Fruit fly (Drosophila melanogaster) whole organism, embryonic: ENCODE measurements around the gene CG7304.

Experiments used
- Abd-B ChIP-seq: fragments of 200-800 bp; sonication (Bioruptor generic); optimal IDR thresholded peaks from 2 replicates; lab custom pipeline; 2018; ENCODE audit warnings: missing biosample characterization, mild to moderate bottlenecking, missing genetic modification characterization, moderate library complexity
- Adf1 ChIP-seq: fragments of 200-800 bp; sonication (Bioruptor generic); IDR thresholded peaks from 2 replicates; pipeline ENCODE4 v1.3.6; 2022; ENCODE audit warnings: missing biosample characterization, missing genetic modification characterization
- Blimp-1 ChIP-seq: fragments of 200-800 bp; sonication (Bioruptor generic); optimal IDR thresholded peaks from 3 replicates; lab custom pipeline; 2018; ENCODE audit warnings: missing biosample characterization, missing genetic modification characterization, mild to moderate bottlenecking, moderate library complexity, missing genetic modification reagents
- CG10147 ChIP-seq: fragments of 200-800 bp; sonication (Bioruptor generic); optimal IDR thresholded peaks from 2 replicates; lab custom pipeline; 2019; ENCODE audit warnings: missing biosample characterization, mild to moderate bottlenecking, missing genetic modification characterization, moderate library complexity
- CG11093 ChIP-seq: fragments of 200-800 bp; sonication (Bioruptor generic); IDR thresholded peaks from 3 replicates; pipeline ENCODE4 v1.3.6; 2022; ENCODE audit warnings: missing biosample characterization, missing genetic modification characterization
- CG11504 ChIP-seq: fragments of 200-800 bp; sonication (Bioruptor generic); optimal IDR thresholded peaks from 3 replicates; lab custom pipeline; 2019; ENCODE audit warnings: missing biosample characterization, mild to moderate bottlenecking, missing genetic modification characterization, moderate library complexity
- CG11560 ChIP-seq: fragments of 200-800 bp; sonication (Bioruptor generic); IDR thresholded peaks from 3 replicates; pipeline ENCODE4 v1.3.6; 2022; ENCODE audit warnings: missing biosample characterization, missing genetic modification characterization
- CG12104 ChIP-seq: fragments of 200-800 bp; sonication (Bioruptor generic); optimal IDR thresholded peaks from 3 replicates; lab custom pipeline; 2016; ENCODE audit warnings: missing biosample characterization, missing genetic modification characterization
- CG12219 ChIP-seq: fragments of 200-800 bp; sonication (Bioruptor generic); optimal IDR thresholded peaks from 3 replicates; lab custom pipeline; 2018; ENCODE audit warnings: missing biosample characterization, mild to moderate bottlenecking, missing genetic modification characterization
- CG13624 ChIP-seq: fragments of 200-800 bp; sonication (Bioruptor generic); optimal IDR thresholded peaks from 2 replicates; lab custom pipeline; 2016; ENCODE audit warnings: missing biosample characterization, missing genetic modification characterization
- CG14014 ChIP-seq: fragments of 200-800 bp; sonication (Bioruptor generic); IDR thresholded peaks from 2 replicates; pipeline ENCODE4 v1.3.6; 2022; ENCODE audit warnings: missing biosample characterization, missing genetic modification characterization
- CG14710 ChIP-seq: fragments of 200-800 bp; sonication (Bioruptor generic); optimal IDR thresholded peaks from 3 replicates; lab custom pipeline; 2019; ENCODE audit warnings: missing biosample characterization, mild to moderate bottlenecking, missing genetic modification characterization, moderate library complexity
- CG15696 ChIP-seq: fragments of 200-800 bp; sonication (Bioruptor generic); optimal IDR thresholded peaks from 2 replicates; lab custom pipeline; 2019; ENCODE audit warnings: missing biosample characterization, mild to moderate bottlenecking, missing genetic modification characterization, moderate library complexity
- CG1647 ChIP-seq: fragments of 200-800 bp; sonication (Bioruptor generic); optimal IDR thresholded peaks from 3 replicates; lab custom pipeline; 2016; ENCODE audit warnings: missing biosample characterization, missing genetic modification characterization
- CG16863 ChIP-seq: fragments of 200-800 bp; sonication (Bioruptor generic); optimal IDR thresholded peaks from 3 replicates; lab custom pipeline; 2016; ENCODE audit warnings: missing biosample characterization, missing genetic modification characterization
- CG1792 ChIP-seq: fragments of 200-800 bp; sonication (Bioruptor generic); optimal IDR thresholded peaks from 2 replicates; lab custom pipeline; 2016; ENCODE audit warnings: missing biosample characterization, missing genetic modification characterization
- CG1832 ChIP-seq: fragments of 200-800 bp; sonication (Bioruptor generic); optimal IDR thresholded peaks from 2 replicates; lab custom pipeline; 2017; ENCODE audit warnings: missing biosample characterization, mild to moderate bottlenecking, missing genetic modification characterization, inconsistent platforms
- CG18764 ChIP-seq: fragments of 200-800 bp; sonication (Bioruptor generic); optimal IDR thresholded peaks from 3 replicates; lab custom pipeline; 2016; ENCODE audit warnings: missing biosample characterization, missing genetic modification characterization
- CG2875 ChIP-seq: fragments of 200-800 bp; sonication (Bioruptor generic); optimal IDR thresholded peaks from 2 replicates; lab custom pipeline; 2017; ENCODE audit warnings: missing biosample characterization, mild to moderate bottlenecking, missing genetic modification characterization, missing genetic modification reagents
- CG33213 ChIP-seq: fragments of 200-800 bp; sonication (Bioruptor generic); optimal IDR thresholded peaks from 3 replicates; lab custom pipeline; 2016; ENCODE audit warnings: missing biosample characterization, missing genetic modification characterization
- CG4424 ChIP-seq: fragments of 200-800 bp; sonication (Bioruptor generic); optimal IDR thresholded peaks from 3 replicates; lab custom pipeline; 2016; ENCODE audit warnings: missing biosample characterization, missing genetic modification characterization
- CG6689 ChIP-seq: fragments of 200-800 bp; sonication (Bioruptor generic); IDR thresholded peaks from 2 replicates; pipeline ENCODE4 v1.3.6; 2022; ENCODE audit warnings: missing biosample characterization, missing genetic modification characterization
- CG6791 ChIP-seq: fragments of 200-800 bp; sonication (Bioruptor generic); IDR thresholded peaks from 3 replicates; pipeline ENCODE4 v1.3.6; 2022; ENCODE audit warnings: missing biosample characterization, missing genetic modification characterization; ENCODE audit not compliant: partially characterized antibody
- CG9609 ChIP-seq: fragments of 200-800 bp; sonication (Bioruptor generic); optimal IDR thresholded peaks from 3 replicates; lab custom pipeline; 2016; ENCODE audit warnings: missing biosample characterization, missing genetic modification characterization
- CrebB ChIP-seq: fragments of 200-800 bp; sonication (Bioruptor generic); optimal IDR thresholded peaks from 3 replicates; lab custom pipeline; 2018; ENCODE audit warnings: missing biosample characterization, mild to moderate bottlenecking, missing genetic modification characterization
- D ChIP-seq, 2 experiments: fragments of 200-800 bp in 1 of 2; fragments of >200 bp in 1 of 2; sonication (Bioruptor generic) in 1 of 2; optimal IDR thresholded peaks; 2 replicates in 1 of 2; 3 replicates in 1 of 2; lab custom pipeline; 2017; ENCODE audit warnings: mild to moderate bottlenecking in 1 of 2, missing biosample characterization in 1 of 2, missing genetic modification characterization in 1 of 2, missing genetic modification reagents in 1 of 2
- D19B ChIP-seq: fragments of 200-800 bp; sonication (Bioruptor generic); optimal IDR thresholded peaks from 2 replicates; lab custom pipeline; 2017; ENCODE audit warnings: missing biosample characterization, mild to moderate bottlenecking, missing genetic modification characterization
- Dfd ChIP-seq, 2 experiments: fragments of >200 bp; optimal IDR thresholded peaks; 2 replicates each; lab custom pipeline; 2017; ENCODE audit warnings: missing biosample characterization in 2 of 2, missing genetic modification characterization in 2 of 2
- Hr39 ChIP-seq: fragments of >200 bp; optimal IDR thresholded peaks from 2 replicates; lab custom pipeline; 2017
- Nf-YA ChIP-seq: fragments of 200-800 bp; sonication (Bioruptor generic); IDR thresholded peaks from 2 replicates; pipeline ENCODE4 v1.3.6; 2022; ENCODE audit warnings: missing biosample characterization, missing genetic modification characterization
- Poxn ChIP-seq: fragments of 200-800 bp; sonication (Bioruptor generic); IDR thresholded peaks from 2 replicates; pipeline ENCODE4 v1.3.6; 2022; ENCODE audit warnings: missing biosample characterization, missing genetic modification characterization
- Scr ChIP-seq: fragments of 200-800 bp; sonication (Bioruptor generic); IDR thresholded peaks from 2 replicates; pipeline ENCODE4 v1.3.6; 2022; ENCODE audit warnings: missing biosample characterization, missing genetic modification characterization; ENCODE audit not compliant: partially characterized antibody
- abd-A ChIP-seq: fragments of 200-800 bp; sonication (Bioruptor generic); optimal IDR thresholded peaks from 3 replicates; lab custom pipeline; 2019; ENCODE audit warnings: missing biosample characterization, mild to moderate bottlenecking, missing genetic modification characterization, moderate library complexity
- ap ChIP-seq: fragments of 200-800 bp; sonication (Bioruptor generic); IDR thresholded peaks from 2 replicates; pipeline ENCODE4 v1.3.6; 2022; ENCODE audit warnings: missing biosample characterization, missing genetic modification characterization
- az2 ChIP-seq: fragments of 200-800 bp; sonication (Bioruptor generic); optimal IDR thresholded peaks from 3 replicates; lab custom pipeline; 2016; ENCODE audit warnings: missing biosample characterization, missing genetic modification characterization
- bigmax ChIP-seq: fragments of 200-800 bp; sonication (Bioruptor generic); optimal IDR thresholded peaks from 2 replicates; lab custom pipeline; 2018; ENCODE audit warnings: missing biosample characterization, mild to moderate bottlenecking, missing genetic modification characterization
- cas ChIP-seq: fragments of 200-800 bp; sonication (Bioruptor generic); IDR thresholded peaks from 2 replicates; pipeline ENCODE4 v1.3.6; 2022; ENCODE audit warnings: missing biosample characterization, missing genetic modification characterization
- chn ChIP-seq: fragments of 200-800 bp; sonication (Bioruptor generic); optimal IDR thresholded peaks from 2 replicates; lab custom pipeline; 2016; ENCODE audit warnings: missing biosample characterization, missing genetic modification characterization
- crp ChIP-seq, 2 experiments: fragments of 200-800 bp; sonication (Bioruptor generic); optimal IDR thresholded peaks; 2 replicates in 1 of 2; 3 replicates in 1 of 2; lab custom pipeline; 2017; ENCODE audit warnings: missing biosample characterization in 2 of 2, missing genetic modification characterization in 2 of 2, mild to moderate bottlenecking in 1 of 2, moderate library complexity in 1 of 2
- danr ChIP-seq: fragments of 200-800 bp; sonication (Bioruptor generic); IDR thresholded peaks from 2 replicates; pipeline ENCODE4 v1.3.6; 2022; ENCODE audit warnings: missing biosample characterization, missing genetic modification characterization
- esg ChIP-seq: fragments of 200-800 bp; sonication (Bioruptor generic); conservative IDR thresholded peaks from 2 replicates; pipeline ENCODE4 v1.3.6; 2022; ENCODE audit warnings: missing biosample characterization, missing genetic modification characterization
- ewg ChIP-seq: fragments of 200-800 bp; sonication (Bioruptor generic); optimal IDR thresholded peaks from 3 replicates; lab custom pipeline; 2017; ENCODE audit warnings: mild to moderate bottlenecking, missing biosample characterization, missing genetic modification reagents, missing genetic modification characterization
- fru ChIP-seq: fragments of >200 bp; optimal IDR thresholded peaks from 2 replicates; lab custom pipeline; 2017
- ham ChIP-seq: fragments of 200-800 bp; sonication (Bioruptor generic); IDR thresholded peaks from 2 replicates; pipeline ENCODE4 v1.3.6; 2022; ENCODE audit warnings: missing biosample characterization, missing genetic modification characterization
- hth ChIP-seq: fragments of >200 bp; optimal IDR thresholded peaks from 2 replicates; lab custom pipeline; 2017; ENCODE audit warnings: inconsistent platforms
- lab ChIP-seq: fragments of 200-800 bp; sonication (Bioruptor generic); optimal IDR thresholded peaks from 3 replicates; lab custom pipeline; 2017; ENCODE audit warnings: missing biosample characterization, missing genetic modification characterization, mild to moderate bottlenecking, moderate library complexity, missing genetic modification reagents
- luna ChIP-seq: fragments of 200-800 bp; sonication (Bioruptor generic); optimal IDR thresholded peaks from 2 replicates; lab custom pipeline; 2016; ENCODE audit warnings: missing biosample characterization, missing genetic modification characterization
- salm ChIP-seq: fragments of 200-800 bp; sonication (Bioruptor generic); optimal IDR thresholded peaks from 2 replicates; lab custom pipeline; 2018; ENCODE audit warnings: missing biosample characterization, mild to moderate bottlenecking, missing genetic modification characterization
- scrt ChIP-seq: fragments of 200-800 bp; sonication (Bioruptor generic); optimal IDR thresholded peaks from 2 replicates; lab custom pipeline; 2018; ENCODE audit warnings: missing biosample characterization, mild to moderate bottlenecking, missing genetic modification characterization, moderate library complexity
- sqz ChIP-seq: fragments of 200-800 bp; sonication (Bioruptor generic); optimal IDR thresholded peaks from 3 replicates; lab custom pipeline; 2018; ENCODE audit warnings: missing biosample characterization, mild to moderate bottlenecking, missing genetic modification characterization
- trh ChIP-seq: fragments of 200-800 bp; sonication (Bioruptor generic); optimal IDR thresholded peaks from 2 replicates; lab custom pipeline; 2016; ENCODE audit warnings: missing biosample characterization, missing genetic modification characterization

Gene CG7304

dm6 chr3L:15699626-15700337 lies 20.3 kb downstream of the CG7304 start, which contains the start of gene comm2 (continued):
- TF ChIP-seq abd-A (tag; lab: Kevin White, UChicago), result no peak
- TF ChIP-seq Scr (GFP tag; lab: Robert Waterston, UW), result peak; percentile 51; the same call in 1 of the 2 replicates
- no peak for TF ChIP-seq D19B (GFP tag; lab: Kevin White, UChicago)
- no peak for TF ChIP-seq CG12104 (GFP tag; lab: Kevin White, UChicago)
- no peak for TF ChIP-seq esg
- TF ChIP-seq CG2875 (GFP tag; lab: Kevin White, UChicago), result no peak
- no peak for TF ChIP-seq az2
- TF ChIP-seq D (optimal IDR thresholded peaks at IDR 0.05; lab: Kevin White, UChicago), result peak; percentile 93
- TF ChIP-seq D (GFP tag; optimal IDR thresholded peaks at IDR 0.05; lab: Kevin White, UChicago), result no peak
- no peak for TF ChIP-seq CG4424 (GFP tag; lab: Kevin White, UChicago)
- no peak for TF ChIP-seq crp (GFP tag; optimal IDR thresholded peaks at IDR 0.05; lab: Kevin White, UChicago)
- peak; percentile 84 for TF ChIP-seq Blimp-1 (GFP tag; lab: Kevin White, UChicago)
- TF ChIP-seq CG14014, result no peak
- no peak for TF ChIP-seq CG10147 (GFP tag; lab: Kevin White, UChicago)
- TF ChIP-seq CG15696 (tag; lab: Kevin White, UChicago), result no peak
- TF ChIP-seq Abd-B (GFP tag; lab: Kevin White, UChicago), result no peak
- no peak for TF ChIP-seq hth (lab: Kevin White, UChicago)
- no peak for TF ChIP-seq CG33213
- no peak for TF ChIP-seq CG18764 (GFP tag; lab: Kevin White, UChicago)
- no peak for TF ChIP-seq salm (tag; lab: Kevin White, UChicago)
- TF ChIP-seq CG1647 (GFP tag; lab: Kevin White, UChicago), result no peak
- TF ChIP-seq Hr39 (lab: Kevin White, UChicago), result no peak
- no peak for TF ChIP-seq sqz
- no peak for TF ChIP-seq CrebB
- TF ChIP-seq CG12219, result no peak
- peak; percentile 60; the same call in 2 of the 3 replicates for TF ChIP-seq CG6791 (GFP tag; lab: Robert Waterston, UW)
- TF ChIP-seq Poxn, result no peak
- no peak for TF ChIP-seq ham (GFP tag; lab: Robert Waterston, UW)
- TF ChIP-seq danr (GFP tag; lab: Robert Waterston, UW), result no peak
- TF ChIP-seq CG11560 (tag; lab: Robert Waterston, UW), result no peak
- no peak for TF ChIP-seq fru
- TF ChIP-seq bigmax, result no peak
- no peak for TF ChIP-seq ap (GFP tag; lab: Robert Waterston, UW)
- TF ChIP-seq CG16863 (GFP tag; lab: Kevin White, UChicago), result no peak
- no peak for TF ChIP-seq CG1832
- TF ChIP-seq cas (GFP tag; lab: Robert Waterston, UW), result no peak
- TF ChIP-seq CG14710 (tag; lab: Kevin White, UChicago), result no peak
- no peak for TF ChIP-seq CG13624 (GFP tag; lab: Kevin White, UChicago)
- no peak for TF ChIP-seq Adf1 (GFP tag; lab: Robert Waterston, UW)
- no peak for TF ChIP-seq Nf-YA (GFP tag; lab: Robert Waterston, UW)
- no peak for TF ChIP-seq CG6689
- no peak for TF ChIP-seq chn (GFP tag; lab: Kevin White, UChicago)
- no peak for TF ChIP-seq ewg (GFP tag; lab: Kevin White, UChicago)
- TF ChIP-seq Dfd (GFP tag; optimal IDR thresholded peaks at IDR 0.05; lab: Kevin White, UChicago), result no peak
- no peak for TF ChIP-seq luna (GFP tag; lab: Kevin White, UChicago)
- TF ChIP-seq CG11504 (tag; lab: Kevin White, UChicago), result no peak
- no peak for TF ChIP-seq CG1792 (GFP tag; lab: Kevin White, UChicago)
- no peak for TF ChIP-seq scrt (GFP tag; lab: Kevin White, UChicago)
- no peak for TF ChIP-seq CG11093 (GFP tag; lab: Robert Waterston, UW)
- no peak for TF ChIP-seq CG9609 (GFP tag; lab: Kevin White, UChicago)
- no peak for TF ChIP-seq trh (GFP tag; lab: Kevin White, UChicago)
- TF ChIP-seq lab (GFP tag; lab: Kevin White, UChicago), result no peak
